Worm (Caenorhabditis elegans): ENCODE data around the gene ima-3.

The ima-3 gene

DNA sequence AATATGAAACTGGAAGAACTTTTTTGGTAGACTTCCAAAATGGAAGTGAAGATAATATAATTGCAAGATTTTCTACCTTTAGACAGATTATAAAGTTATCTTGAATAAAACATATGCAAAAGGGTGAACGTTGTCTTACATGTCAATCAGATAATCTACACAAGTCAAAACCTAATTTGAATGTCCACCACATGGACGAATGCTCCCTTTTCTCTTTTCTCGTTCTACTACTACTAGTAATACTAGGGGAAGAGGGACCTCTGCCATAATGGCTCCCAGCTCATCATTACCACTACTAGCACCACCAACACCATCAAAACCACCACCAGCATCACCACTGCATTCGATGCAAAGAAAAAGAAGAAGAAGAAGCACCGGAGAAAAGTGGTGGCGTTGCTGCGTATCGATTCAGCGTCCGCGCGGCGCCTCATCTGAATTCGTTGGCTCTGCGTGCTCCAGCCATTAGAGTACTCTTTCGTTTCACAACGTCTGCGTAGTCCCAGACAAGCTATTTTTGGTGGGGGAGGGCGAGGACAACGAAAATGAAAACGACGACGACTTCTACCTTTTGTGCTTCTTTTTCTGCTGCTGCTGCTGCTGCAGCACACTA, 23.9 kb upstream of the ima-3 start:
- TF ChIP-seq C34F6.9 (tag; optimal IDR thresholded peaks at IDR 0.05) = peak; percentile 40
- peak; percentile 30 for TF ChIP-seq zag-1 (tag; optimal IDR thresholded peaks at IDR 0.05)
- TF ChIP-seq nhr-237 (tag; optimal IDR thresholded peaks at IDR 0.05) = no peak
- no peak for TF ChIP-seq peb-1 (tag; optimal IDR thresholded peaks at IDR 0.05)
- TF ChIP-seq dmd-4 (tag; optimal IDR thresholded peaks at IDR 0.05) = no peak
- peak in 1 of 2 experiments; percentile 10 for TF ChIP-seq lsy-2 (tag; optimal IDR thresholded peaks at IDR 0.05)
- TF ChIP-seq alr-1 (tag; optimal IDR thresholded peaks at IDR 0.05) = no peak
- peak; percentile 69 for TF ChIP-seq unc-55 (GFP tag; optimal IDR thresholded peaks at IDR 0.05)
- no peak for TF ChIP-seq mdl-1 (tag; optimal IDR thresholded peaks at IDR 0.05)
- TF ChIP-seq ceh-16 (tag; optimal IDR thresholded peaks at IDR 0.05) = no peak

DNA sequence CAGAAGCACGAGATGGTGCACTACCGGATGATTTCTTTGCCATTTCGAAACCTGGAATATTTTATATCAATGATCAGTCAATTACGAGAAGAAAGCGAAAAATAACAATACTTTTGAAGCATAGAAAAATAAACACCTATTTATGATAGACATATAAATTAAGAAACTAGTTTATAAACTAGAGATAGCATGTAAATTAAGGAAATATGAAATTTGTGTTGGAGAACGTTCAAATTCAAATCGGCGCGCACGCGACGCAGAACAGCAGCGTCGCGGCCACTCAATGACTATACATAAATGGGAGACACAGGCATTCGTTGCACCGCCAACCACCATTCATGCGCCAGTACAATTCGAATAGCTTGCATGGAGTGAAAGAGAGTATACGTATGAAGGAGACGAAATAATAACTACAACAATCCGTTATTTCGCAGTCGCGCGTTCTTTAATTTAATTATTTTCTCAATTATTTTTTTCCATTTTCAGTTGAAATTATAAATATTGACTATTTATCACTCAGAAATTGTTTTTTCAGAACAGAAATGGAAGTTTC, 18.7 kb upstream of the ima-3 start, which contains the start of the genes cec-5 and nol-10:
TSS of gene cec-5 (minus strand) at position 51 of the 553 bp plus-strand sequence.
TSS of gene nol-10 (plus strand) at position 536 of the 553 bp plus-strand sequence.
- TF ChIP-seq nhr-11 (tag; optimal IDR thresholded peaks at IDR 0.05) = no peak
- TF ChIP-seq unc-39 (tag; optimal IDR thresholded peaks at IDR 0.05) = no peak
- TF ChIP-seq nhr-10 (tag; optimal IDR thresholded peaks at IDR 0.05) = no peak
- TF ChIP-seq sem-4 (tag; optimal IDR thresholded peaks at IDR 0.05) = peak; percentile 92
- TF ChIP-seq ceh-82 (tag; optimal IDR thresholded peaks at IDR 0.05) = peak; percentile 9
- TF ChIP-seq ZK546.5 (tag; optimal IDR thresholded peaks at IDR 0.05) = no peak
- TF ChIP-seq mdl-1 (tag; optimal IDR thresholded peaks at IDR 0.05) = peak in 1 of 2 experiments; percentile 9
- peak; percentile 53 for TF ChIP-seq snpc-4 (tag; optimal IDR thresholded peaks at IDR 0.05)
- TF ChIP-seq elt-1 (tag; optimal IDR thresholded peaks at IDR 0.05) = no peak
- peak; percentile 91 for TF ChIP-seq C34F6.9 (tag; optimal IDR thresholded peaks at IDR 0.05)
- TF ChIP-seq elt-3 (tag; optimal IDR thresholded peaks at IDR 0.05) = no peak
- no peak for TF ChIP-seq mbf-1 (tag; optimal IDR thresholded peaks at IDR 0.05)
- TF ChIP-seq ztf-1 (GFP tag; conservative IDR thresholded peaks at IDR 0.05) = no peak
- TF ChIP-seq unc-62 (GFP tag; optimal IDR thresholded peaks at IDR 0.05) = no peak
- TF ChIP-seq crh-2 (tag; optimal IDR thresholded peaks at IDR 0.05) = peak; percentile 86
- peak; percentile 85 for TF ChIP-seq nhr-129 (tag; optimal IDR thresholded peaks at IDR 0.05)
- TF ChIP-seq sma-9 (GFP tag; optimal IDR thresholded peaks at IDR 0.05) = peak; percentile 31
- no peak for TF ChIP-seq sma-9 (tag; optimal IDR thresholded peaks at IDR 0.05)
- no peak for TF ChIP-seq nhr-77 (tag; optimal IDR thresholded peaks at IDR 0.05)
- TF ChIP-seq dmd-4 (tag; optimal IDR thresholded peaks at IDR 0.05) = no peak
- peak; percentile 13 for TF ChIP-seq ztf-4 (tag; optimal IDR thresholded peaks at IDR 0.05)
- peak; percentile 48 for TF ChIP-seq nhr-6 (tag; optimal IDR thresholded peaks at IDR 0.05)
- TF ChIP-seq ama-1 (optimal IDR thresholded peaks at IDR 0.05) = no peak
- TF ChIP-seq mab-5 (tag; optimal IDR thresholded peaks at IDR 0.05) = peak; percentile 42
- TF ChIP-seq gmeb-1 (tag; optimal IDR thresholded peaks at IDR 0.05) = peak; percentile 60
- TF ChIP-seq nhr-12 (tag; optimal IDR thresholded peaks at IDR 0.05) = no peak
- TF ChIP-seq nhr-25 (tag; optimal IDR thresholded peaks at IDR 0.05) = peak; percentile 79
- TF ChIP-seq aly-2 (tag; optimal IDR thresholded peaks at IDR 0.05) = no peak
- no peak for TF ChIP-seq ceh-16 (tag; optimal IDR thresholded peaks at IDR 0.05)
- TF ChIP-seq skn-1 (tag; optimal IDR thresholded peaks at IDR 0.05) = no peak
- no peak for TF ChIP-seq ztf-11 (tag; optimal IDR thresholded peaks at IDR 0.05)
- peak; percentile 70 for TF ChIP-seq lin-11 (tag; optimal IDR thresholded peaks at IDR 0.05)
- TF ChIP-seq nhr-237 (tag; optimal IDR thresholded peaks at IDR 0.05) = no peak
- peak; percentile 77 for TF ChIP-seq fos-1 (tag; optimal IDR thresholded peaks at IDR 0.05)
- peak; percentile 78 for TF ChIP-seq zag-1 (tag; optimal IDR thresholded peaks at IDR 0.05)
- TF ChIP-seq alr-1 (tag; optimal IDR thresholded peaks at IDR 0.05) = no peak
- peak; percentile 90 for TF ChIP-seq lin-13 (GFP tag; optimal IDR thresholded peaks at IDR 0.05)
- no peak for TF ChIP-seq Y55F3AM.14 (GFP tag; optimal IDR thresholded peaks at IDR 0.05)
- TF ChIP-seq nhr-21 (tag; optimal IDR thresholded peaks at IDR 0.05) = peak; percentile 43
- TF ChIP-seq unc-55 (GFP tag; optimal IDR thresholded peaks at IDR 0.05) = peak; percentile 96
- no peak for TF ChIP-seq R02D3.7 (tag; optimal IDR thresholded peaks at IDR 0.05)
- TF ChIP-seq lsy-2 (tag; optimal IDR thresholded peaks at IDR 0.05) = peak; percentile 56 to 86
- TF ChIP-seq sma-3 (GFP tag; optimal IDR thresholded peaks at IDR 0.05) = peak; percentile 57
- TF ChIP-seq lin-39 (tag; optimal IDR thresholded peaks at IDR 0.05) = no peak
- TF ChIP-seq nhr-23 (tag; optimal IDR thresholded peaks at IDR 0.05) = no peak
- peak; percentile 13 for TF ChIP-seq egl-27 (tag; optimal IDR thresholded peaks at IDR 0.05)
- TF ChIP-seq blmp-1 (tag; optimal IDR thresholded peaks at IDR 0.05; ENCODE audit: insufficient read depth) = peak; percentile 33
- TF ChIP-seq peb-1 (tag; optimal IDR thresholded peaks at IDR 0.05) = no peak
- TF ChIP-seq F13H6.1 (tag; optimal IDR thresholded peaks at IDR 0.05) = peak; percentile 84

Measured in whole organism, L2 larva.